Worm (Caenorhabditis elegans) whole organism, L4/young adult: ENCODE results near the gene col-41.

ENCODE experiments used
- W03F9.2 ChIP-seq: fragments of 150-350 bp; optimal IDR thresholded peaks from 2 replicates; lab custom pipeline; 2014; ENCODE audit warnings: missing biosample characterization, missing genetic modification characterization
- dao-5 ChIP-seq: sonication (generic microtip); optimal IDR thresholded peaks from 2 replicates; lab custom pipeline; 2016; ENCODE audit warnings: missing genotype, missing genetic modification characterization, moderate library complexity, missing compliant biosample characterization
- him-1 ChIP-seq: sonication (generic microtip); optimal IDR thresholded peaks from 2 replicates; lab custom pipeline; 2016; ENCODE audit warnings: missing genotype, missing genetic modification reagents, missing genetic modification characterization, missing compliant biosample characterization

The col-41 gene

ce11 chrX:15157854-15158253, 18.4 kb downstream of the col-41 start:
- TF ChIP-seq W03F9.2 (tag; lab: Kevin White, UChicago) = no peak
- TF ChIP-seq dao-5 (tag; lab: Kevin White, UChicago) = no peak
- TF ChIP-seq him-1 (tag; lab: Kevin White, UChicago) = no peak

ce11 chrX:15155054-15155453, 21.2 kb downstream of the col-41 start:
- no peak for TF ChIP-seq W03F9.2 (tag; lab: Kevin White, UChicago)
- TF ChIP-seq dao-5 (tag; lab: Kevin White, UChicago) = no peak
- no peak for TF ChIP-seq him-1 (tag; lab: Kevin White, UChicago)

- no peak for TF ChIP-seq dao-5 (tag; lab: Kevin White, UChicago)
- TF ChIP-seq W03F9.2 (tag; lab: Kevin White, UChicago) = no peak
- TF ChIP-seq him-1 (tag; lab: Kevin White, UChicago) = no peak
Observed at ce11 chrX:15148831-15149230, 27.4 kb downstream of the col-41 start.

ce11 chrX:15148389-15148788, 27.9 kb downstream of the col-41 start:
- TF ChIP-seq him-1 (tag; lab: Kevin White, UChicago) = no peak
- no peak for TF ChIP-seq dao-5 (tag; lab: Kevin White, UChicago)
- no peak for TF ChIP-seq W03F9.2 (tag; lab: Kevin White, UChicago)

ce11 chrX:15147640-15148039, 28.6 kb downstream of the col-41 start, which contains the start of gene unc-7:
Gene unc-7, minus strand, starts transcription at chrX:15147740.
- TF ChIP-seq W03F9.2 (tag; lab: Kevin White, UChicago) = no peak
- TF ChIP-seq him-1 (tag; lab: Kevin White, UChicago) = no peak
- no peak for TF ChIP-seq dao-5 (tag; lab: Kevin White, UChicago)

- no peak for TF ChIP-seq him-1 (tag; lab: Kevin White, UChicago)
- TF ChIP-seq dao-5 (tag; lab: Kevin White, UChicago) = no peak
- no peak for TF ChIP-seq W03F9.2 (tag; lab: Kevin White, UChicago)
Observed at ce11 chrX:15146415-15147210, 29.7 kb downstream of the col-41 start.

ce11 chrX:15134941-15135340, 41.3 kb downstream of the col-41 start:
- TF ChIP-seq him-1 (tag; lab: Kevin White, UChicago) (no peak), W03F9.2 (tag; lab: Kevin White, UChicago) (no peak), dao-5 (tag; lab: Kevin White, UChicago) (no peak)

ce11 chrX:15133180-15133579, 43.1 kb downstream of the col-41 start:
- TF ChIP-seq dao-5 (tag; lab: Kevin White, UChicago) = no peak
- TF ChIP-seq him-1 (tag; lab: Kevin White, UChicago) = no peak

- no peak for TF ChIP-seq dao-5 (tag; lab: Kevin White, UChicago)
- no peak for TF ChIP-seq him-1 (tag; lab: Kevin White, UChicago)
- TF ChIP-seq W03F9.2 (tag; lab: Kevin White, UChicago) = no peak
Observed at ce11 chrX:15132073-15132472, 44.2 kb downstream of the col-41 start.

ce11 chrX:15128184-15128583, 48.1 kb downstream of the col-41 start:
- TF ChIP-seq W03F9.2 (tag; lab: Kevin White, UChicago) (no peak), dao-5 (tag; lab: Kevin White, UChicago) (no peak), him-1 (tag; lab: Kevin White, UChicago) (no peak)

ce11 chrX:15127338-15127737, 48.9 kb downstream of the col-41 start:
- TF ChIP-seq him-1 (tag; lab: Kevin White, UChicago) (no peak), dao-5 (tag; lab: Kevin White, UChicago) (no peak), W03F9.2 (tag; lab: Kevin White, UChicago) (no peak)

- TF ChIP-seq dao-5 (tag; lab: Kevin White, UChicago) = no peak
- no peak for TF ChIP-seq W03F9.2 (tag; lab: Kevin White, UChicago)
- TF ChIP-seq him-1 (tag; lab: Kevin White, UChicago) = no peak
Observed at ce11 chrX:15126736-15127135, 49.5 kb downstream of the col-41 start.

ce11 chrX:15125138-15125537, 51.1 kb downstream of the col-41 start:
- no peak for TF ChIP-seq him-1 (tag; lab: Kevin White, UChicago)
